Worm (Caenorhabditis elegans) whole organism, L1 larva: Measurements from ENCODE around the gene fbxa-50.

Experiments
- Y116A8C.19 ChIP-seq: sonication (generic microtip); optimal IDR thresholded peaks from 2 replicates; lab custom pipeline; 2016; ENCODE audit warnings: missing compliant biosample characterization, missing genetic modification characterization, borderline replicate concordance
- aly-2 ChIP-seq: fragments of 150-350 bp; optimal IDR thresholded peaks from 2 replicates; lab custom pipeline; 2014; ENCODE audit warnings: missing biosample characterization, missing genetic modification characterization
- blmp-1 ChIP-seq: fragments of 150-350 bp; optimal IDR thresholded peaks from 2 replicates; lab custom pipeline; 2014; ENCODE audit warnings: missing biosample characterization, missing genetic modification characterization
- ceh-82 ChIP-seq, 3 experiments: fragments of 150-350 bp in 1 of 3; sonication (generic microtip) in 2 of 3; optimal IDR thresholded peaks; 2 replicates each; lab custom pipeline; 2014 to 2017; ENCODE audit warnings: missing biosample characterization in 3 of 3, missing genetic modification characterization in 3 of 3
- ceh-88 ChIP-seq: fragments of 200-800 bp; sonication (Bioruptor generic); IDR thresholded peaks from 2 replicates; pipeline ENCODE4 v1.3.6; 2022; ENCODE audit warnings: missing genetic modification characterization, missing compliant biosample characterization
- ceh-90 ChIP-seq: sonication (generic microtip); optimal IDR thresholded peaks from 2 replicates; lab custom pipeline; 2016; ENCODE audit warnings: missing genetic modification characterization, missing compliant biosample characterization
- ces-1 ChIP-seq: fragments of 150-350 bp; optimal IDR thresholded peaks from 2 replicates; lab custom pipeline; 2014; ENCODE audit warnings: missing biosample characterization, missing genetic modification reagents, missing genetic modification characterization
- dpl-1 ChIP-seq, 3 experiments: fragments of 150-350 bp in 2 of 3; sonication (generic microtip) in 1 of 3; optimal IDR thresholded peaks; 2 replicates each; lab custom pipeline; 2014 to 2017; ENCODE audit warnings: missing biosample characterization in 3 of 3, missing genetic modification characterization in 3 of 3, missing genetic modification reagents in 3 of 3
- dsc-1 ChIP-seq: sonication (generic microtip); optimal IDR thresholded peaks from 2 replicates; lab custom pipeline; 2016; ENCODE audit warnings: mild to moderate bottlenecking, missing genetic modification characterization, missing compliant biosample characterization
- efl-1 ChIP-seq, 4 experiments: fragments of 150-350 bp; optimal IDR thresholded peaks in 3 of 4; peaks in 1 of 4; 1 replicate in 1 of 4; 2 replicates in 3 of 4; lab custom pipeline; 2014; ENCODE audit warnings: missing biosample characterization in 2 of 4, missing genetic modification characterization in 2 of 4, missing genetic modification reagents in 2 of 4
- elt-2 ChIP-seq: sonication (generic microtip); optimal IDR thresholded peaks from 2 replicates; lab custom pipeline; 2016; ENCODE audit warnings: missing genetic modification characterization, mild to moderate bottlenecking, inconsistent platforms, missing compliant biosample characterization, missing genetic modification reagents
- elt-3 ChIP-seq, 6 experiments: fragments of 150-350 bp in 1 of 6; sonication (generic microtip); optimal IDR thresholded peaks; 2 replicates each; lab custom pipeline; 2017 to 2018; ENCODE audit warnings: missing biosample characterization in 6 of 6, missing genetic modification characterization in 6 of 6, inconsistent platforms in 1 of 6
- hlh-17 ChIP-seq: fragments of 200-800 bp; sonication (Bioruptor generic); optimal IDR thresholded peaks from 2 replicates; lab custom pipeline; 2018; ENCODE audit warnings: missing genetic modification characterization, mild to moderate bottlenecking, missing compliant biosample characterization, moderate library complexity, borderline replicate concordance
- hlh-4 ChIP-seq: sonication (generic microtip); optimal IDR thresholded peaks from 2 replicates; lab custom pipeline; 2016; ENCODE audit warnings: mild to moderate bottlenecking, missing genetic modification characterization, missing compliant biosample characterization
- jun-1 ChIP-seq: fragments of 150-350 bp; optimal IDR thresholded peaks from 2 replicates; lab custom pipeline; 2014; ENCODE audit warnings: missing biosample characterization, missing genetic modification reagents, missing genetic modification characterization
- lin-13 ChIP-seq: fragments of 150-350 bp; optimal IDR thresholded peaks from 2 replicates; lab custom pipeline; 2014; ENCODE audit warnings: missing biosample characterization, missing genetic modification reagents, missing genetic modification characterization
- lin-14 ChIP-seq: fragments of 200-800 bp; sonication (Bioruptor generic); optimal IDR thresholded peaks from 2 replicates; lab custom pipeline; 2018; ENCODE audit warnings: mild to moderate bottlenecking, missing genetic modification characterization, moderate library complexity, missing compliant biosample characterization
- lin-35 ChIP-seq, 2 experiments: fragments of 150-350 bp; optimal IDR thresholded peaks; 2 replicates each; lab custom pipeline; 2014; ENCODE audit warnings: missing biosample characterization in 2 of 2, missing genetic modification characterization in 2 of 2, missing genetic modification reagents in 2 of 2
- lsy-2 ChIP-seq, 2 experiments: fragments of 150-350 bp; optimal IDR thresholded peaks; 2 replicates each; lab custom pipeline; 2014; ENCODE audit warnings: missing biosample characterization in 2 of 2, missing genetic modification characterization in 2 of 2
- mab-9 ChIP-seq: fragments of 200-800 bp; sonication (Bioruptor generic); IDR thresholded peaks from 2 replicates; pipeline ENCODE4 v1.3.6; 2022; ENCODE audit warnings: missing genetic modification reagents, missing genetic modification characterization, missing compliant biosample characterization
- mdl-1 ChIP-seq, 2 experiments: fragments of 150-350 bp; optimal IDR thresholded peaks; 2 replicates each; lab custom pipeline; 2014 to 2017; ENCODE audit warnings: missing biosample characterization in 2 of 2, missing genetic modification characterization in 2 of 2, inconsistent platforms in 1 of 2
- mep-1 ChIP-seq: fragments of 150-350 bp; optimal IDR thresholded peaks from 2 replicates; lab custom pipeline; 2014; ENCODE audit warnings: missing biosample characterization, missing genetic modification characterization
- nhr-11 ChIP-seq: fragments of 150-350 bp; optimal IDR thresholded peaks from 2 replicates; lab custom pipeline; 2014; ENCODE audit warnings: missing biosample characterization, missing genetic modification characterization
- nhr-28 ChIP-seq: fragments of 150-350 bp; optimal IDR thresholded peaks from 2 replicates; lab custom pipeline; 2014; ENCODE audit warnings: missing biosample characterization, missing genetic modification characterization
- nhr-47 ChIP-seq: sonication (generic microtip); optimal IDR thresholded peaks from 2 replicates; lab custom pipeline; 2016; ENCODE audit warnings: mild to moderate bottlenecking, missing genetic modification characterization, moderate library complexity, missing compliant biosample characterization
- nhr-71 ChIP-seq: sonication (generic microtip); optimal IDR thresholded peaks from 2 replicates; lab custom pipeline; 2016; ENCODE audit warnings: mild to moderate bottlenecking, missing genetic modification characterization, moderate library complexity, missing compliant biosample characterization
- nhr-84 ChIP-seq: sonication (generic microtip); optimal IDR thresholded peaks from 2 replicates; lab custom pipeline; 2017; ENCODE audit warnings: missing biosample characterization, missing genetic modification characterization
- nhr-85 ChIP-seq: sonication (generic microtip); peaks from one replicate; lab custom pipeline; 2016; ENCODE audit warnings: missing genetic modification characterization, inconsistent platforms, missing compliant biosample characterization
- pag-3 ChIP-seq: sonication (generic microtip); optimal IDR thresholded peaks from 2 replicates; lab custom pipeline; 2017; ENCODE audit warnings: missing genetic modification characterization, mild to moderate bottlenecking, missing compliant biosample characterization, antibody characterized with exemption, borderline replicate concordance; ENCODE audit not compliant: insufficient read depth
- pax-3 ChIP-seq: fragments of 200-800 bp; sonication (Bioruptor generic); optimal IDR thresholded peaks from 2 replicates; lab custom pipeline; 2018; ENCODE audit warnings: mild to moderate bottlenecking, missing genetic modification characterization, moderate library complexity, missing compliant biosample characterization
- pqm-1 ChIP-seq: sonication (generic microtip); optimal IDR thresholded peaks from 3 replicates; lab custom pipeline; 2017; ENCODE audit warnings: missing biosample characterization, missing genetic modification characterization
- skn-1 ChIP-seq: fragments of 150-350 bp; optimal IDR thresholded peaks from 2 replicates; lab custom pipeline; 2014; ENCODE audit warnings: missing biosample characterization, missing genetic modification characterization
- snu-23 ChIP-seq: sonication (generic microtip); optimal IDR thresholded peaks from 2 replicates; lab custom pipeline; 2016; ENCODE audit warnings: missing genetic modification characterization, missing compliant biosample characterization
- swsn-7 ChIP-seq: sonication (generic microtip); optimal IDR thresholded peaks from 2 replicates; lab custom pipeline; 2016; ENCODE audit warnings: missing genetic modification characterization, missing compliant biosample characterization
- tbx-2 ChIP-seq: sonication (generic microtip); optimal IDR thresholded peaks from 2 replicates; lab custom pipeline; 2016; ENCODE audit warnings: missing genetic modification characterization, missing compliant biosample characterization
- unc-30 ChIP-seq: sonication (generic microtip); optimal IDR thresholded peaks from 2 replicates; lab custom pipeline; 2017; ENCODE audit warnings: missing biosample characterization, missing genetic modification characterization
- unc-98 ChIP-seq: fragments of 200-800 bp; sonication (Bioruptor generic); IDR thresholded peaks from 2 replicates; pipeline ENCODE4 v1.3.6; 2022; ENCODE audit warnings: missing genetic modification characterization, missing compliant biosample characterization
- zag-1 ChIP-seq: fragments of 150-350 bp; optimal IDR thresholded peaks from 2 replicates; lab custom pipeline; 2014; ENCODE audit warnings: missing biosample characterization, missing genetic modification characterization
- zip-4 ChIP-seq: fragments of 200-800 bp; sonication (Bioruptor generic); optimal IDR thresholded peaks from 2 replicates; lab custom pipeline; 2018; ENCODE audit warnings: mild to moderate bottlenecking, missing genetic modification characterization, moderate library complexity, missing compliant biosample characterization

The fbxa-50 gene

DNA sequence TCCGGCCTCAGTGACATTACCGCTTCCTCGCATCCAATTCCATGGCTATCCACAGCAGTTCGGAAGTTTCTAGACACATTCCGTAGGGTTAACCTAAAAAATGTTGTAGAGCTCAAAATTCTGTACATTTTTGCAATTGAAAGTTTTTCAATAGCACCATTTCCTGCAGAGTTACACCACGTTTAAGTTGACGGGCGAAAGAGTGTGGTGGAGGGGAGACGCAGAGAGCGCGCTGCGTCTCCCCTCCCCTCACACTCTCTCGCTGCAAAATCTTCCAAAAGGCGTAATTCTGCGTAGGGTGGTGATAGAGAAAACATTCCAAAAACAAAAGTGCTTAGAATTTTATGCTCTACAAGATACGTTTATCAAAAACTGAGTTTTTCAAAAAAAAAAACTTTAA, 40.0 kb downstream of the fbxa-50 start:
- peak; percentile 59 for TF ChIP-seq nhr-85
- TF ChIP-seq hlh-4 (tag; lab: Kevin White, UChicago): no peak
- no peak for TF ChIP-seq ceh-88
- TF ChIP-seq zag-1 (tag; lab: Kevin White, UChicago): no peak
- no peak for TF ChIP-seq Y116A8C.19 (tag; lab: Kevin White, UChicago)
- TF ChIP-seq zip-4 (GFP tag; lab: Kevin White, UChicago): no peak
- TF ChIP-seq dsc-1: no peak
- TF ChIP-seq mep-1 (tag; lab: Kevin White, UChicago): no peak
- no peak for TF ChIP-seq mab-9 (GFP tag; lab: Robert Waterston, UW)

- TF ChIP-seq hlh-17: no peak
- no peak for TF ChIP-seq ces-1
- peak; percentile 30 to 64 for TF ChIP-seq lsy-2 (tag; optimal IDR thresholded peaks at IDR 0.05; lab: Kevin White, UChicago)
- peak; percentile 49 to 64 for TF ChIP-seq efl-1 (optimal IDR thresholded peaks at IDR 0.05; lab: Kevin White, UChicago)
- peak; percentile 26 to 92 for TF ChIP-seq efl-1 (GFP tag; optimal IDR thresholded peaks at IDR 0.05 in 1 of 2; lab: Kevin White, UChicago)
- TF ChIP-seq unc-30 (tag; lab: Kevin White, UChicago): no peak
- no peak for TF ChIP-seq pqm-1
- TF ChIP-seq lin-13: peak; percentile 20
- no peak for TF ChIP-seq tbx-2 (tag; lab: Kevin White, UChicago)
- TF ChIP-seq mdl-1 (tag; optimal IDR thresholded peaks at IDR 0.05; lab: Kevin White, UChicago): peak in 1 of 2 experiments; percentile 26
- peak; percentile 27 for TF ChIP-seq snu-23 (GFP tag; lab: Kevin White, UChicago)
- no peak for TF ChIP-seq unc-98 (GFP tag; lab: Robert Waterston, UW)
- peak in 1 of 6 experiments; percentile 19 for TF ChIP-seq elt-3 (tag; optimal IDR thresholded peaks at IDR 0.05; lab: Kevin White, UChicago)
- TF ChIP-seq skn-1 (tag; lab: Kevin White, UChicago): peak; percentile 81
- TF ChIP-seq ceh-88: no peak
- TF ChIP-seq nhr-71 (tag; lab: Kevin White, UChicago): peak; percentile 42
- TF ChIP-seq nhr-28 (tag; lab: Kevin White, UChicago): no peak
- peak; percentile 61 for TF ChIP-seq lin-14 (GFP tag; lab: Kevin White, UChicago)
- TF ChIP-seq aly-2: no peak
- peak in 2 of 3 experiments; percentile 7 to 21 for TF ChIP-seq dpl-1 (GFP tag; optimal IDR thresholded peaks at IDR 0.05; lab: Kevin White, UChicago)
- TF ChIP-seq zip-4 (GFP tag; lab: Kevin White, UChicago): peak; percentile 2
- TF ChIP-seq ceh-90 (tag; lab: Kevin White, UChicago): no peak
- peak; percentile 28 for TF ChIP-seq jun-1 (tag; lab: Kevin White, UChicago)
- no peak for TF ChIP-seq nhr-84 (tag; lab: Kevin White, UChicago)
- TF ChIP-seq ceh-82 (tag; optimal IDR thresholded peaks at IDR 0.05; lab: Kevin White, UChicago): peak in 1 of 3 experiments; percentile 35
- no peak for TF ChIP-seq pag-3 (tag; lab: Kevin White, UChicago)
- peak; percentile 26 to 47 for TF ChIP-seq lin-35 (GFP tag; optimal IDR thresholded peaks at IDR 0.05; lab: Kevin White, UChicago)
- peak; percentile 15 for TF ChIP-seq nhr-11 (tag; lab: Kevin White, UChicago)
- TF ChIP-seq mep-1 (tag; lab: Kevin White, UChicago): no peak
- TF ChIP-seq elt-2 (tag; lab: Kevin White, UChicago): no peak
- peak; percentile 10 for TF ChIP-seq swsn-7 (tag; lab: Kevin White, UChicago)
- peak; percentile 37 for TF ChIP-seq nhr-47 (tag; lab: Kevin White, UChicago)
- no peak for TF ChIP-seq blmp-1
- TF ChIP-seq pax-3: no peak
These were observed 45.1 kb downstream of the fbxa-50 start, which contains the start of gene fbxa-63 for ce11 chrIII:1243199-1243598. TSS of gene fbxa-63 (plus strand) at chrIII:1243508.

DNA sequence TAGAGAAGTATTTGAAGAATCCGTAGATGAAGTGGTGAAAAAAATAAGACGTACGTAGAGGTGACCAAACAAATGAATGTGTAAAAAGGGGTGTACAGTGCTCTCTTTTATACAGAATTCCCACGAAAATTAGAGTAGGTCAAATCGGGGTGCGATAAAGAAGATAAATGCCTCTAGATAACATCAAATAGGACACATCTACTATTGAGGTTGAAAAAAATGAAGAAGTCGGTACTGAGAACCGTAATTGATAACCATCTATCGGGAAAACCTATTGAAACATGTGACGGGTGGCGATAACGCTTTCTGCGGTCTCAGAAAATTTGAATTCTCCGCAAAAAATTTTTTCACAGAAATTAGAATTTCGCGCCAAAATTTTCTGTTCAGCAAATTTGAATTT, 49.6 kb downstream of the fbxa-50 start, which contains the start of gene fbxa-61:
TSS of gene fbxa-61 (plus strand) at position 345 of the 400 bp plus-strand sequence.
- TF ChIP-seq blmp-1 (no peak), nhr-85 (peak; percentile 67)
